Worm (Caenorhabditis elegans): ENCODE results near the gene ptr-24.
A peak's percentile ranks its signal among the peaks of the same experiment; 100 is the strongest.

The ptr-24 gene

ce11 chrX:13328034-13328433, 9.8 kb upstream of the ptr-24 start, which contains the start of gene sir-2.2:
Gene sir-2.2, plus strand, starts transcription at chrX:13328067.
- TF ChIP-seq nhr-12 (tag; optimal IDR thresholded peaks at IDR 0.05): no peak
- TF ChIP-seq skn-1 (tag; optimal IDR thresholded peaks at IDR 0.05): no peak
- no peak for TF ChIP-seq R02D3.7 (tag; optimal IDR thresholded peaks at IDR 0.05)
- TF ChIP-seq egl-27 (tag; optimal IDR thresholded peaks at IDR 0.05): no peak
- TF ChIP-seq peb-1 (tag; optimal IDR thresholded peaks at IDR 0.05): no peak
- TF ChIP-seq C34F6.9 (tag; optimal IDR thresholded peaks at IDR 0.05): no peak
- peak; percentile 74 for TF ChIP-seq sma-9 (GFP tag; optimal IDR thresholded peaks at IDR 0.05)
- TF ChIP-seq sma-9 (tag; optimal IDR thresholded peaks at IDR 0.05): no peak
- TF ChIP-seq zag-1 (tag; optimal IDR thresholded peaks at IDR 0.05): no peak
- TF ChIP-seq nhr-77 (tag; optimal IDR thresholded peaks at IDR 0.05): no peak
- peak; percentile 23 for TF ChIP-seq crh-2 (tag; optimal IDR thresholded peaks at IDR 0.05)
- TF ChIP-seq nhr-10 (tag; optimal IDR thresholded peaks at IDR 0.05): no peak
- no peak for TF ChIP-seq nhr-129 (tag; optimal IDR thresholded peaks at IDR 0.05)
- TF ChIP-seq lsy-2 (tag; optimal IDR thresholded peaks at IDR 0.05): no peak
- TF ChIP-seq fos-1 (tag; optimal IDR thresholded peaks at IDR 0.05): peak; percentile 84
- no peak for TF ChIP-seq elt-1 (tag; optimal IDR thresholded peaks at IDR 0.05)
- no peak for TF ChIP-seq lin-11 (tag; optimal IDR thresholded peaks at IDR 0.05)
- no peak for TF ChIP-seq alr-1 (tag; optimal IDR thresholded peaks at IDR 0.05)
- no peak for TF ChIP-seq ztf-4 (tag; optimal IDR thresholded peaks at IDR 0.05)
- TF ChIP-seq mdl-1 (tag; optimal IDR thresholded peaks at IDR 0.05): no peak
- no peak for TF ChIP-seq aly-2 (tag; optimal IDR thresholded peaks at IDR 0.05)
- peak; percentile 43 for TF ChIP-seq nhr-21 (tag; optimal IDR thresholded peaks at IDR 0.05)
- TF ChIP-seq ZK546.5 (tag; optimal IDR thresholded peaks at IDR 0.05): no peak
- peak; percentile 39 for TF ChIP-seq nhr-25 (tag; optimal IDR thresholded peaks at IDR 0.05)
- no peak for TF ChIP-seq unc-39 (tag; optimal IDR thresholded peaks at IDR 0.05)
- TF ChIP-seq nhr-11 (tag; optimal IDR thresholded peaks at IDR 0.05): no peak
- TF ChIP-seq sma-3 (GFP tag; optimal IDR thresholded peaks at IDR 0.05): peak; percentile 4
- TF ChIP-seq lin-13 (GFP tag; optimal IDR thresholded peaks at IDR 0.05): no peak
- TF ChIP-seq ceh-16 (tag; optimal IDR thresholded peaks at IDR 0.05): no peak
- peak; percentile 19 for TF ChIP-seq F13H6.1 (tag; optimal IDR thresholded peaks at IDR 0.05)
- TF ChIP-seq unc-62 (GFP tag; optimal IDR thresholded peaks at IDR 0.05): no peak
- no peak for TF ChIP-seq Y55F3AM.14 (GFP tag; optimal IDR thresholded peaks at IDR 0.05)
- TF ChIP-seq ama-1 (optimal IDR thresholded peaks at IDR 0.05): no peak
- TF ChIP-seq nhr-237 (tag; optimal IDR thresholded peaks at IDR 0.05): no peak
- TF ChIP-seq mab-5 (tag; optimal IDR thresholded peaks at IDR 0.05): no peak
- TF ChIP-seq snpc-4 (tag; optimal IDR thresholded peaks at IDR 0.05): no peak
- no peak for TF ChIP-seq unc-55 (GFP tag; optimal IDR thresholded peaks at IDR 0.05)
- no peak for TF ChIP-seq dmd-4 (tag; optimal IDR thresholded peaks at IDR 0.05)
- TF ChIP-seq ceh-82 (tag; optimal IDR thresholded peaks at IDR 0.05): no peak
- no peak for TF ChIP-seq gmeb-1 (tag; optimal IDR thresholded peaks at IDR 0.05)
- TF ChIP-seq ztf-11 (tag; optimal IDR thresholded peaks at IDR 0.05): no peak
- no peak for TF ChIP-seq nhr-23 (tag; optimal IDR thresholded peaks at IDR 0.05)
- no peak for TF ChIP-seq blmp-1 (tag; optimal IDR thresholded peaks at IDR 0.05; ENCODE audit: insufficient read depth)
- TF ChIP-seq nhr-6 (tag; optimal IDR thresholded peaks at IDR 0.05): no peak
- TF ChIP-seq lin-39 (tag; optimal IDR thresholded peaks at IDR 0.05): no peak
- TF ChIP-seq sem-4 (tag; optimal IDR thresholded peaks at IDR 0.05): no peak
- no peak for TF ChIP-seq mbf-1 (tag; optimal IDR thresholded peaks at IDR 0.05)
- TF ChIP-seq ztf-1 (GFP tag; conservative IDR thresholded peaks at IDR 0.05): no peak
- no peak for TF ChIP-seq elt-3 (tag; optimal IDR thresholded peaks at IDR 0.05)

ce11 chrX:13328868-13329267, 9.0 kb upstream of the ptr-24 start:
- TF ChIP-seq lin-13 (GFP tag; optimal IDR thresholded peaks at IDR 0.05): peak; percentile 64
- peak; percentile 79 for TF ChIP-seq nhr-6 (tag; optimal IDR thresholded peaks at IDR 0.05)
- no peak for TF ChIP-seq aly-2 (tag; optimal IDR thresholded peaks at IDR 0.05)
- no peak for TF ChIP-seq elt-1 (tag; optimal IDR thresholded peaks at IDR 0.05)
- TF ChIP-seq ceh-16 (tag; optimal IDR thresholded peaks at IDR 0.05): no peak
- TF ChIP-seq mab-5 (tag; optimal IDR thresholded peaks at IDR 0.05): peak; percentile 79
- TF ChIP-seq fos-1 (tag; optimal IDR thresholded peaks at IDR 0.05): peak; percentile 99
- TF ChIP-seq unc-39 (tag; optimal IDR thresholded peaks at IDR 0.05): no peak
- no peak for TF ChIP-seq unc-62 (GFP tag; optimal IDR thresholded peaks at IDR 0.05)
- TF ChIP-seq lin-11 (tag; optimal IDR thresholded peaks at IDR 0.05): peak; percentile 28
- peak; percentile 89 for TF ChIP-seq F13H6.1 (tag; optimal IDR thresholded peaks at IDR 0.05)
- peak; percentile 87 for TF ChIP-seq unc-55 (GFP tag; optimal IDR thresholded peaks at IDR 0.05)
- no peak for TF ChIP-seq nhr-77 (tag; optimal IDR thresholded peaks at IDR 0.05)
- no peak for TF ChIP-seq R02D3.7 (tag; optimal IDR thresholded peaks at IDR 0.05)
- peak; percentile 63 for TF ChIP-seq lin-39 (tag; optimal IDR thresholded peaks at IDR 0.05)
- TF ChIP-seq ceh-82 (tag; optimal IDR thresholded peaks at IDR 0.05): no peak
- peak; percentile 85 for TF ChIP-seq crh-2 (tag; optimal IDR thresholded peaks at IDR 0.05)
- peak; percentile 69 for TF ChIP-seq blmp-1 (tag; optimal IDR thresholded peaks at IDR 0.05; ENCODE audit: insufficient read depth)
- no peak for TF ChIP-seq nhr-23 (tag; optimal IDR thresholded peaks at IDR 0.05)
- TF ChIP-seq sem-4 (tag; optimal IDR thresholded peaks at IDR 0.05): peak; percentile 80
- peak; percentile 94 for TF ChIP-seq nhr-129 (tag; optimal IDR thresholded peaks at IDR 0.05)
- TF ChIP-seq ztf-4 (tag; optimal IDR thresholded peaks at IDR 0.05): peak; percentile 29
- TF ChIP-seq Y55F3AM.14 (GFP tag; optimal IDR thresholded peaks at IDR 0.05): no peak
- TF ChIP-seq sma-3 (GFP tag; optimal IDR thresholded peaks at IDR 0.05): peak; percentile 85
- peak; percentile 94 for TF ChIP-seq C34F6.9 (tag; optimal IDR thresholded peaks at IDR 0.05)
- no peak for TF ChIP-seq peb-1 (tag; optimal IDR thresholded peaks at IDR 0.05)
- peak in 1 of 2 experiments; percentile 81 for TF ChIP-seq lsy-2 (tag; optimal IDR thresholded peaks at IDR 0.05)
- TF ChIP-seq dmd-4 (tag; optimal IDR thresholded peaks at IDR 0.05): no peak
- TF ChIP-seq gmeb-1 (tag; optimal IDR thresholded peaks at IDR 0.05): peak; percentile 58
- TF ChIP-seq nhr-25 (tag; optimal IDR thresholded peaks at IDR 0.05): peak; percentile 83
- no peak for TF ChIP-seq ztf-1 (GFP tag; conservative IDR thresholded peaks at IDR 0.05)
- TF ChIP-seq skn-1 (tag; optimal IDR thresholded peaks at IDR 0.05): no peak
- peak; percentile 58 for TF ChIP-seq snpc-4 (tag; optimal IDR thresholded peaks at IDR 0.05)
- TF ChIP-seq mbf-1 (tag; optimal IDR thresholded peaks at IDR 0.05): no peak
- TF ChIP-seq nhr-10 (tag; optimal IDR thresholded peaks at IDR 0.05): no peak
- TF ChIP-seq sma-9 (GFP tag; optimal IDR thresholded peaks at IDR 0.05): peak; percentile 89
- no peak for TF ChIP-seq sma-9 (tag; optimal IDR thresholded peaks at IDR 0.05)
